Fruit fly (Drosophila melanogaster): ENCODE data around the gene Mtp.

The Mtp gene

dm6 chr2L:20881353-20882079, 41.2 kb downstream of the Mtp start:
- TF ChIP-seq Pif1B (GFP tag; optimal IDR thresholded peaks at IDR 0.05) (peak; percentile 29), D1 (tag; optimal IDR thresholded peaks at IDR 0.05) (no peak), gl (tag; optimal IDR thresholded peaks at IDR 0.05) (peak; percentile 51), CG32121 (GFP tag; IDR thresholded peaks at IDR 0.05) (no peak; the same call in 1 of the 2 replicates), CG13204 (GFP tag; optimal IDR thresholded peaks at IDR 0.05) (no peak), CG14655 (GFP tag; optimal IDR thresholded peaks at IDR 0.05) (peak; percentile 1)

- TF ChIP-seq CG8159 (tag; optimal IDR thresholded peaks at IDR 0.05) (no peak), Snoo (tag; optimal IDR thresholded peaks at IDR 0.05) (peak; percentile 38)
Observed at dm6 chr2L:20880476-20880875, 42.2 kb downstream of the Mtp start.

dm6 chr2L:20879567-20880141, 43.0 kb downstream of the Mtp start:
- no peak for TF ChIP-seq CG12605 (GFP tag; IDR thresholded peaks at IDR 0.05)

- TF ChIP-seq CG17806 (tag; optimal IDR thresholded peaks at IDR 0.05), result no peak
- TF ChIP-seq EcR (GFP tag; optimal IDR thresholded peaks at IDR 0.05), result peak; percentile 34
Observed at dm6 chr2L:20878463-20878862, 44.2 kb downstream of the Mtp start.

dm6 chr2L:20878052-20878451, 44.6 kb downstream of the Mtp start:
- TF ChIP-seq CG10348 (GFP tag; IDR thresholded peaks at IDR 0.05) (no peak), CG14655 (GFP tag; optimal IDR thresholded peaks at IDR 0.05) (peak; percentile 22)

- no peak for TF ChIP-seq CG13204 (GFP tag; optimal IDR thresholded peaks at IDR 0.05)
- TF ChIP-seq EcR (GFP tag; optimal IDR thresholded peaks at IDR 0.05), result no peak
- TF ChIP-seq Ets98B (GFP tag; IDR thresholded peaks at IDR 0.05), result no peak
- no peak for TF ChIP-seq CG4496 (GFP tag; IDR thresholded peaks at IDR 0.05)
- no peak for TF ChIP-seq CG17806 (tag; optimal IDR thresholded peaks at IDR 0.05)
- TF ChIP-seq CG14655 (GFP tag; optimal IDR thresholded peaks at IDR 0.05), result no peak
- no peak for TF ChIP-seq D1 (tag; optimal IDR thresholded peaks at IDR 0.05)
- TF ChIP-seq CG34367 (tag; optimal IDR thresholded peaks at IDR 0.05), result no peak
- TF ChIP-seq CG9948 (tag; optimal IDR thresholded peaks at IDR 0.05), result no peak
- TF ChIP-seq CG10348 (GFP tag; IDR thresholded peaks at IDR 0.05), result no peak
- no peak for TF ChIP-seq Snoo (tag; optimal IDR thresholded peaks at IDR 0.05)
- TF ChIP-seq Pif1B (GFP tag; optimal IDR thresholded peaks at IDR 0.05), result no peak
- TF ChIP-seq Pif1A (GFP tag; optimal IDR thresholded peaks at IDR 0.05), result no peak
- no peak for TF ChIP-seq fd96Ca (GFP tag; IDR thresholded peaks at IDR 0.05)
Observed at dm6 chr2L:20874514-20874913, 48.2 kb downstream of the Mtp start.

- peak; percentile 85 for TF ChIP-seq CG13204 (GFP tag; optimal IDR thresholded peaks at IDR 0.05)
- no peak for TF ChIP-seq CG34367 (tag; optimal IDR thresholded peaks at IDR 0.05)
- peak; percentile 2 for TF ChIP-seq gl (tag; optimal IDR thresholded peaks at IDR 0.05)
- TF ChIP-seq CG12605 (GFP tag; IDR thresholded peaks at IDR 0.05), result peak; percentile 26; the same call in 1 of the 2 replicates
- TF ChIP-seq CG17806 (tag; optimal IDR thresholded peaks at IDR 0.05), result no peak
- TF ChIP-seq CG9948 (tag; optimal IDR thresholded peaks at IDR 0.05), result no peak
- peak; percentile 47; the same call in 1 of the 2 replicates for TF ChIP-seq CG32121 (GFP tag; IDR thresholded peaks at IDR 0.05)
- no peak for TF ChIP-seq CG4496 (GFP tag; IDR thresholded peaks at IDR 0.05)
- TF ChIP-seq Pif1A (GFP tag; optimal IDR thresholded peaks at IDR 0.05), result no peak
- no peak for TF ChIP-seq CG8301 (tag; optimal IDR thresholded peaks at IDR 0.05)
- TF ChIP-seq D1 (tag; optimal IDR thresholded peaks at IDR 0.05), result no peak
- no peak for TF ChIP-seq CG8159 (tag; optimal IDR thresholded peaks at IDR 0.05)
- no peak for TF ChIP-seq CG10348 (GFP tag; IDR thresholded peaks at IDR 0.05)
- TF ChIP-seq EcR (GFP tag; optimal IDR thresholded peaks at IDR 0.05), result no peak
- no peak for TF ChIP-seq Pif1B (GFP tag; optimal IDR thresholded peaks at IDR 0.05)
- no peak for TF ChIP-seq rn (GFP tag; IDR thresholded peaks at IDR 0.05)
- no peak for TF ChIP-seq fd96Ca (GFP tag; IDR thresholded peaks at IDR 0.05)
- no peak for TF ChIP-seq CG15710 (tag; optimal IDR thresholded peaks at IDR 0.05)
- no peak for TF ChIP-seq Ets98B (GFP tag; IDR thresholded peaks at IDR 0.05)
Observed at dm6 chr2L:20869804-20870295, 52.8 kb downstream of the Mtp start, which contains the start of gene CG14401. Gene CG14401 (plus strand): TSS chr2L:20869854.
